Worm (Caenorhabditis elegans): ENCODE results near the gene H43E16.1.

- TF ChIP-seq dao-5 (tag; optimal IDR thresholded peaks at IDR 0.05) (no peak), him-1 (tag; optimal IDR thresholded peaks at IDR 0.05) (no peak)
These were observed 38.9 kb downstream of the H43E16.1 start for ce11 chrII:6713003-6713402.

Data from whole organism, L4/young adult.